Worm (Caenorhabditis elegans): Measurements from ENCODE around the gene C17F4.11.

DNA sequence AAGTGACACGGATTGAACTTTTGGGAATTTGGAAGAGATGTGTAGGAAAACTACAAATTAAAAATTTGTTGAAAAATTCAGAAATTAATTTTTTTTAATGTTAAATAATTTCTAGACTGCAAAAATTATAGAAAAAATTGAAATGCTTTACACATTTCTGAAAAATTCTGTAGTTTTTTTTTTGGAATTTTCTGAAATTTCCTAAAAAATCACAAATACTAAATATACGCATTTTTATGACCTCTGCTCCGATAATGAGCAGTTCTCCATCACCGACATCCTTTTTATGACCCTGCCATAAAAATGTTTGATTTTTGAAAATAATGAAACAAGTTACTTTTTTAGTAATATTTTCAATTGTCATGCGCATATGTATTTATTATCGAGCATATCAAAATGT is 7.5 kb downstream of the C17F4.11 start:
- TF ChIP-seq him-1 (tag; optimal IDR thresholded peaks at IDR 0.05) (no peak), W03F9.2 (tag; optimal IDR thresholded peaks at IDR 0.05) (no peak), dao-5 (tag; optimal IDR thresholded peaks at IDR 0.05) (no peak)

All from whole organism, L4/young adult.